Worm (Caenorhabditis elegans) whole organism, young adult: ENCODE results near the gene B0416.7.

Experiments
- ama-1 ChIP-seq, 3 experiments: fragments of 150-350 bp in 1 of 3; sonication (generic microtip) in 2 of 3; optimal IDR thresholded peaks; 2 replicates each; lab custom pipeline; 2014 to 2018; ENCODE audit warnings: missing biosample characterization in 2 of 3, missing genetic modification characterization in 2 of 3, missing genetic modification reagents in 2 of 3
- nfya-1 ChIP-seq: sonication (generic microtip); optimal IDR thresholded peaks from 2 replicates; lab custom pipeline; 2017; ENCODE audit warnings: antibody characterized with exemption, missing compliant biosample characterization, missing genetic modification characterization, borderline replicate concordance; ENCODE audit not compliant: insufficient read depth
- snpc-4 ChIP-seq, 5 experiments: fragments of 150-350 bp in 1 of 5; sonication (generic microtip) in 4 of 5; optimal IDR thresholded peaks; 2 replicates each; lab custom pipeline; 2014 to 2018; ENCODE audit warnings: missing genetic modification characterization in 5 of 5, missing biosample characterization in 3 of 5, antibody characterized with exemption in 2 of 5, mild to moderate bottlenecking in 2 of 5, missing compliant biosample characterization in 2 of 5, missing genotype in 2 of 5, moderate library complexity in 2 of 5, missing genetic modification reagents in 1 of 5
- ztf-25 ChIP-seq: fragments of 200-800 bp; sonication (Bioruptor generic); IDR thresholded peaks from 2 replicates; pipeline ENCODE4 v1.3.6; 2022; ENCODE audit warnings: missing genetic modification reagents, missing genetic modification characterization, missing compliant biosample characterization

- TF ChIP-seq snpc-4 (GFP tag; optimal IDR thresholded peaks at IDR 0.05; lab: Kevin White, UChicago) (no peak), snpc-4 (tag; optimal IDR thresholded peaks at IDR 0.05; lab: Kevin White, UChicago) (no peak), nfya-1 (tag; lab: Kevin White, UChicago) (no peak), ama-1 (optimal IDR thresholded peaks at IDR 0.05; lab: Kevin White, UChicago) (no peak), ama-1 (GFP tag; optimal IDR thresholded peaks at IDR 0.05; lab: Kevin White, UChicago) (no peak), ztf-25 (no peak)
Observed at ce11 chrX:9300379-9300778, 2.6 kb upstream of the B0416.7 start.
